Worm (Caenorhabditis elegans) whole organism, L4/young adult: ENCODE measurements around the gene ZC443.2.

ENCODE experiments used
- W03F9.2 ChIP-seq: fragments of 150-350 bp; optimal IDR thresholded peaks from 2 replicates; lab custom pipeline; 2014; ENCODE audit warnings: missing biosample characterization, missing genetic modification characterization
- him-1 ChIP-seq: sonication (generic microtip); optimal IDR thresholded peaks from 2 replicates; lab custom pipeline; 2016; ENCODE audit warnings: missing genotype, missing genetic modification reagents, missing genetic modification characterization, missing compliant biosample characterization

ce11 chrV:12809876-12810275, 1.1 kb downstream of the ZC443.2 start, which contains the start of gene ZC443.1:
- TF ChIP-seq him-1 (tag; lab: Kevin White, UChicago), result no peak
- no peak for TF ChIP-seq W03F9.2
